Worm (Caenorhabditis elegans): ENCODE data around the gene srg-64.

ce11 chrX:15689244-15689643, 51.2 kb downstream of the srg-64 start, which contains the start of gene C03H12.1:
- TF ChIP-seq unc-55 (GFP tag; optimal IDR thresholded peaks at IDR 0.05), result no peak
- TF ChIP-seq lim-6 (tag; optimal IDR thresholded peaks at IDR 0.05), result no peak
- peak; percentile 12 for TF ChIP-seq elt-2 (tag; optimal IDR thresholded peaks at IDR 0.05)
- TF ChIP-seq zip-5 (tag; optimal IDR thresholded peaks at IDR 0.05), result no peak
- TF ChIP-seq F13H6.1 (tag; optimal IDR thresholded peaks at IDR 0.05), result no peak
